Worm (Caenorhabditis elegans) whole organism, late embryonic: ENCODE data around the gene T07F12.2.

Experiments
- C08G9.2 ChIP-seq: sonication (generic microtip); optimal IDR thresholded peaks from 2 replicates; lab custom pipeline; 2016; ENCODE audit warnings: mild to moderate bottlenecking, missing genetic modification characterization, moderate library complexity, missing compliant biosample characterization
- F13H6.1 ChIP-seq: sonication (generic microtip); optimal IDR thresholded peaks from 2 replicates; lab custom pipeline; 2016; ENCODE audit warnings: missing genetic modification characterization, missing compliant biosample characterization
- T23F11.4 ChIP-seq: fragments of 200-800 bp; sonication (Bioruptor generic); optimal IDR thresholded peaks from 2 replicates; lab custom pipeline; 2018; ENCODE audit warnings: mild to moderate bottlenecking, missing genetic modification characterization, missing compliant biosample characterization
- Y22D7AL.16 ChIP-seq: sonication (generic microtip); optimal IDR thresholded peaks from 2 replicates; lab custom pipeline; 2016; ENCODE audit warnings: missing genetic modification characterization, missing compliant biosample characterization
- ama-1 ChIP-seq: fragments of 150-350 bp; optimal IDR thresholded peaks from 2 replicates; lab custom pipeline; 2014
- ceh-14 ChIP-seq: sonication (generic microtip); optimal IDR thresholded peaks from 2 replicates; lab custom pipeline; 2016; ENCODE audit warnings: missing genotype, missing genetic modification characterization, missing compliant biosample characterization
- ceh-19 ChIP-seq: fragments of 200-800 bp; sonication (Bioruptor generic); optimal IDR thresholded peaks from 2 replicates; lab custom pipeline; 2018; ENCODE audit warnings: mild to moderate bottlenecking, missing genetic modification characterization, missing compliant biosample characterization
- ceh-2 ChIP-seq: sonication (generic microtip); optimal IDR thresholded peaks from 2 replicates; lab custom pipeline; 2016; ENCODE audit warnings: missing genotype, missing genetic modification characterization, missing compliant biosample characterization
- ceh-31 ChIP-seq: sonication (generic microtip); optimal IDR thresholded peaks from 2 replicates; lab custom pipeline; 2016; ENCODE audit warnings: missing genetic modification characterization, missing compliant biosample characterization
- ceh-45 ChIP-seq: fragments of 200-800 bp; sonication (Bioruptor generic); IDR thresholded peaks from 2 replicates; pipeline ENCODE4 v1.3.6; 2022; ENCODE audit warnings: missing genetic modification reagents, missing genetic modification characterization, missing compliant biosample characterization
- ceh-48 ChIP-seq: sonication (generic microtip); optimal IDR thresholded peaks from 2 replicates; lab custom pipeline; 2016; ENCODE audit warnings: missing genetic modification characterization, inconsistent platforms, missing compliant biosample characterization
- ceh-6 ChIP-seq: fragments of 200-800 bp; sonication (Bioruptor generic); optimal IDR thresholded peaks from 2 replicates; lab custom pipeline; 2018; ENCODE audit warnings: mild to moderate bottlenecking, missing genetic modification characterization, missing compliant biosample characterization
- che-1 ChIP-seq: sonication (generic microtip); optimal IDR thresholded peaks from 2 replicates; lab custom pipeline; 2016; ENCODE audit warnings: mild to moderate bottlenecking, missing genetic modification characterization, missing compliant biosample characterization
- dmd-4 ChIP-seq: sonication (generic microtip); optimal IDR thresholded peaks from 2 replicates; lab custom pipeline; 2016; ENCODE audit warnings: borderline replicate concordance, missing genetic modification characterization, missing compliant biosample characterization
- dve-1 ChIP-seq: sonication (generic microtip); optimal IDR thresholded peaks from 2 replicates; lab custom pipeline; 2017; ENCODE audit warnings: antibody characterized with exemption, mild to moderate bottlenecking, missing genetic modification characterization, missing compliant biosample characterization
- elt-4 ChIP-seq: sonication (generic microtip); optimal IDR thresholded peaks from 2 replicates; lab custom pipeline; 2016; ENCODE audit warnings: missing genetic modification characterization, missing compliant biosample characterization
- fax-1 ChIP-seq: sonication (generic microtip); optimal IDR thresholded peaks from 2 replicates; lab custom pipeline; 2016; ENCODE audit warnings: missing genotype, missing genetic modification characterization, missing compliant biosample characterization
- fkh-10 ChIP-seq: fragments of 150-350 bp; optimal IDR thresholded peaks from 2 replicates; lab custom pipeline; 2014; ENCODE audit warnings: missing biosample characterization, missing genetic modification reagents, missing genetic modification characterization
- hlh-13 ChIP-seq: fragments of 200-800 bp; sonication (Bioruptor generic); optimal IDR thresholded peaks from 2 replicates; lab custom pipeline; 2018; ENCODE audit warnings: mild to moderate bottlenecking, missing genetic modification characterization, missing compliant biosample characterization
- hlh-15 ChIP-seq: sonication (generic microtip); optimal IDR thresholded peaks from 2 replicates; lab custom pipeline; 2016; ENCODE audit warnings: missing genetic modification characterization, missing compliant biosample characterization
- hlh-30 ChIP-seq: sonication (generic microtip); optimal IDR thresholded peaks from 2 replicates; lab custom pipeline; 2017; ENCODE audit warnings: antibody characterized with exemption, missing genetic modification characterization, missing compliant biosample characterization; ENCODE audit not compliant: insufficient read depth
- lim-6 ChIP-seq: sonication (generic microtip); optimal IDR thresholded peaks from 2 replicates; lab custom pipeline; 2016; ENCODE audit warnings: missing genetic modification characterization, missing compliant biosample characterization
- lin-11 ChIP-seq: fragments of 200-800 bp; sonication (Bioruptor generic); optimal IDR thresholded peaks from 2 replicates; lab custom pipeline; 2018; ENCODE audit warnings: mild to moderate bottlenecking, missing genetic modification characterization, missing compliant biosample characterization
- madf-2 ChIP-seq: sonication (generic microtip); optimal IDR thresholded peaks from 2 replicates; lab custom pipeline; 2017; ENCODE audit warnings: missing genetic modification characterization, missing compliant biosample characterization
- mec-3 ChIP-seq: sonication (generic microtip); optimal IDR thresholded peaks from 2 replicates; lab custom pipeline; 2016; ENCODE audit warnings: borderline replicate concordance, missing genetic modification characterization, missing compliant biosample characterization
- nfya-1 ChIP-seq: sonication (generic microtip); optimal IDR thresholded peaks from 2 replicates; lab custom pipeline; 2017; ENCODE audit warnings: missing genetic modification characterization, mild to moderate bottlenecking, missing compliant biosample characterization, antibody characterized with exemption, moderate library complexity
- npax-4 ChIP-seq: sonication (generic microtip); optimal IDR thresholded peaks from 2 replicates; lab custom pipeline; 2016; ENCODE audit warnings: missing genetic modification characterization, missing compliant biosample characterization
- odd-2 ChIP-seq: sonication (generic microtip); optimal IDR thresholded peaks from 2 replicates; lab custom pipeline; 2017; ENCODE audit warnings: antibody characterized with exemption, mild to moderate bottlenecking, missing genetic modification characterization, missing compliant biosample characterization
- pax-1 ChIP-seq: fragments of 150-350 bp; optimal IDR thresholded peaks from 2 replicates; lab custom pipeline; 2014; ENCODE audit warnings: missing biosample characterization, missing genetic modification characterization
- pha-2 ChIP-seq: sonication (generic microtip); optimal IDR thresholded peaks from 2 replicates; lab custom pipeline; 2017; ENCODE audit warnings: mild to moderate bottlenecking, missing genetic modification characterization, missing compliant biosample characterization
- pros-1 ChIP-seq: fragments of 150-350 bp; optimal IDR thresholded peaks from 2 replicates; lab custom pipeline; 2014; ENCODE audit warnings: missing biosample characterization, missing genetic modification reagents, missing genetic modification characterization
- rnt-1 ChIP-seq: sonication (generic microtip); optimal IDR thresholded peaks from 2 replicates; lab custom pipeline; 2016; ENCODE audit warnings: missing genetic modification characterization, missing compliant biosample characterization
- sdc-2 ChIP-seq: sonication (generic microtip); optimal IDR thresholded peaks from 2 replicates; lab custom pipeline; 2016; ENCODE audit warnings: missing genotype, missing genetic modification characterization, missing compliant biosample characterization
- sox-4 ChIP-seq: sonication (generic microtip); optimal IDR thresholded peaks from 2 replicates; lab custom pipeline; 2017; ENCODE audit warnings: mild to moderate bottlenecking, missing genetic modification characterization, inconsistent platforms, missing compliant biosample characterization
- syd-9 ChIP-seq: sonication (generic microtip); optimal IDR thresholded peaks from 2 replicates; lab custom pipeline; 2016; ENCODE audit warnings: mild to moderate bottlenecking, missing genetic modification characterization, moderate library complexity, missing compliant biosample characterization
- tbx-7 ChIP-seq: sonication (generic microtip); optimal IDR thresholded peaks from 2 replicates; lab custom pipeline; 2016; ENCODE audit warnings: missing genotype, missing genetic modification characterization, missing compliant biosample characterization
- ttx-3 ChIP-seq: sonication (generic microtip); optimal IDR thresholded peaks from 2 replicates; lab custom pipeline; 2016; ENCODE audit warnings: missing genetic modification reagents, missing genetic modification characterization, missing compliant biosample characterization
- unc-3 ChIP-seq, 2 experiments: fragments of 200-800 bp in 1 of 2; sonication (Bioruptor generic) in 1 of 2; sonication (generic microtip) in 1 of 2; conservative IDR thresholded peaks in 1 of 2; optimal IDR thresholded peaks in 1 of 2; 2 replicates each; pipeline versions ENCODE4 v1.3.6 to Lab custom; 2016 to 2022; ENCODE audit warnings: missing compliant biosample characterization in 2 of 2, missing genetic modification characterization in 2 of 2, missing genetic modification reagents in 1 of 2
- unc-42 ChIP-seq: sonication (generic microtip); optimal IDR thresholded peaks from 2 replicates; lab custom pipeline; 2016; ENCODE audit warnings: missing genotype, missing genetic modification characterization, missing compliant biosample characterization
- unc-55 ChIP-seq: sonication (generic microtip); optimal IDR thresholded peaks from 2 replicates; lab custom pipeline; 2017; ENCODE audit warnings: missing biosample characterization, missing genetic modification reagents, missing genetic modification characterization

Gene T07F12.2

ce11 chrX:4890159-4890558 is at the start of gene T07F12.2:
TSS of gene T07F12.2 (plus strand) at chrX:4890245.
- TF ChIP-seq unc-42 (peak; percentile 92), sdc-2 (tag; lab: Kevin White, UChicago) (peak; percentile 87), unc-55 (no peak), ama-1 (lab: Kevin White, UChicago) (no peak), lin-11 (tag; lab: Kevin White, UChicago) (no peak), dmd-4 (tag; lab: Kevin White, UChicago) (no peak), ceh-14 (tag; lab: Kevin White, UChicago) (peak; percentile 42), syd-9 (tag; lab: Kevin White, UChicago) (no peak), ceh-19 (GFP tag; lab: Kevin White, UChicago) (no peak), ceh-31 (tag; lab: Kevin White, UChicago) (peak; percentile 6), rnt-1 (tag; lab: Kevin White, UChicago) (peak; percentile 35), ceh-6 (no peak), ceh-48 (tag; lab: Kevin White, UChicago) (peak; percentile 33), unc-3 (GFP tag; conservative IDR thresholded peaks at IDR 0.05; lab: Robert Waterston, UW) (no peak), unc-3 (tag; optimal IDR thresholded peaks at IDR 0.05; lab: Kevin White, UChicago) (peak; percentile 28), lim-6 (no peak), C08G9.2 (tag; lab: Kevin White, UChicago) (no peak)

DNA sequence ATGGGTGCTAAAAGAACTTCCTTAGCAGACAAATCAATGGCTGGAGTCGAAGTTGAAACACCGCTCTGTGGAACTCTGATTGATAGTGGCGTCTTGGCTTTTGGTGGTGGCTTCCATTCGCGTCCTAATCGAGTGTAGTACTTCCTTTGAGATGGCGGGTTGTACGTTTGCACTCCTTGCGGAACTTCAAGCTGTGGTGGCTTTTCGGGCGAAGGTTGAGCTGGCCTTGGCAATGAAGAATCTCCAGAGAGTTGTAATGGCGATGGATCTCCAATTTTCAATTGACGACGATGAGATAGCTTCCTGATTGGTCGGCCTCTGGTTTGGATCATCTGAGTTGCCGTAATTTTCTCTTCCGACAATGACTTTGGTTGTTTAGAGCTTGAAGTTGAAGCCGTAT is 49.4 kb upstream of the T07F12.2 start:
- TF ChIP-seq mec-3 (tag; lab: Kevin White, UChicago) (no peak), fax-1 (no peak), hlh-30 (no peak), odd-2 (tag; lab: Kevin White, UChicago) (no peak), npax-4 (no peak), tbx-7 (no peak), dve-1 (no peak), sox-4 (tag; lab: Kevin White, UChicago) (no peak)

DNA sequence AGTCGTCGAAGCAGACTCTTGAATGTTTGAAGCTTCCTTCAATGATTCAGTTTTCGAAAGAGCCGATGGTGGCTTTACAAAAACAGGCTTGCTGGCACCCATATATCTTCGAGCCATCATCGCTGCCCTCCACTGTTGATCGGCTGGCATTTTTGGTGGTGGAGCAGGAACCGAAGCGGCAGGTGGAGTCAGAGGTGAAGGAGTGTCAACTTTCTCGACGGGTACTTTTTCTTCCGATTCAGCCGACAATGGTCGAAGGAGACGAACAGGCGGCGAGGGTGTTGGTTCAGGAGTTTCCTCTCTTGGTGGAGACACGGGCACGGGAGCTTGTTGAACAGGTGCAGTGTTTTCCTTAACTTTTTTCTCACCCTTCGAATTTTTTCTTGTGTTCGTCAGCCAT is 47.7 kb upstream of the T07F12.2 start:
- TF ChIP-seq nfya-1 (tag; lab: Kevin White, UChicago) (no peak), F13H6.1 (tag; lab: Kevin White, UChicago) (no peak), ceh-2 (tag; lab: Kevin White, UChicago) (no peak), ttx-3 (no peak), T23F11.4 (GFP tag; lab: Kevin White, UChicago) (no peak), dmd-4 (tag; lab: Kevin White, UChicago) (no peak), odd-2 (tag; lab: Kevin White, UChicago) (no peak), fax-1 (no peak), madf-2 (no peak), npax-4 (no peak), unc-55 (no peak), pha-2 (no peak), hlh-13 (GFP tag; lab: Kevin White, UChicago) (no peak), syd-9 (tag; lab: Kevin White, UChicago) (no peak), Y22D7AL.16 (tag; lab: Kevin White, UChicago) (no peak), che-1 (tag; lab: Kevin White, UChicago) (no peak), lin-11 (tag; lab: Kevin White, UChicago) (no peak), fkh-10 (GFP tag; lab: Kevin White, UChicago) (no peak)

ce11 chrX:4844765-4845164 is 45.3 kb upstream of the T07F12.2 start:
- TF ChIP-seq sdc-2 (tag; lab: Kevin White, UChicago) (no peak), ceh-31 (tag; lab: Kevin White, UChicago) (no peak), ceh-45 (GFP tag; lab: Robert Waterston, UW) (no peak), hlh-15 (tag; lab: Kevin White, UChicago) (no peak), lim-6 (no peak), unc-42 (no peak), tbx-7 (no peak), pax-1 (tag; lab: Kevin White, UChicago) (no peak), elt-4 (tag; lab: Kevin White, UChicago) (no peak), pros-1 (tag; lab: Kevin White, UChicago) (no peak), lin-11 (tag; lab: Kevin White, UChicago) (no peak)
